Worm (Caenorhabditis elegans): ENCODE measurements around the gene F14H3.4.

F14H3.4 gene

ce11 chrV:16073856-16074255 is 19.0 kb upstream of the F14H3.4 start, which contains the start of gene srj-10:
srj-10 (minus strand) TSS chrV:16073956.
- TF ChIP-seq hlh-13 (GFP tag; optimal IDR thresholded peaks at IDR 0.05) (no peak), pat-9 (tag; optimal IDR thresholded peaks at IDR 0.05) (no peak), ceh-2 (tag; optimal IDR thresholded peaks at IDR 0.05) (no peak), C08G9.2 (tag; optimal IDR thresholded peaks at IDR 0.05) (no peak), sox-2 (GFP tag; IDR thresholded peaks at IDR 0.05) (no peak), dve-1 (tag; optimal IDR thresholded peaks at IDR 0.05) (no peak), unc-55 (GFP tag; optimal IDR thresholded peaks at IDR 0.05) (no peak), hlh-15 (tag; optimal IDR thresholded peaks at IDR 0.05) (no peak), unc-86 (tag; optimal IDR thresholded peaks at IDR 0.05) (no peak), ceh-31 (tag; optimal IDR thresholded peaks at IDR 0.05) (no peak), ceh-45 (GFP tag; IDR thresholded peaks at IDR 0.05) (no peak), dmd-4 (tag; optimal IDR thresholded peaks at IDR 0.05; ENCODE audit: borderline replicate concordance) (no peak), ceh-22 (tag; optimal IDR thresholded peaks at IDR 0.05) (no peak)

- TF ChIP-seq fkh-10 (GFP tag; optimal IDR thresholded peaks at IDR 0.05): no peak
- peak; percentile 52 for TF ChIP-seq elt-2 (tag; optimal IDR thresholded peaks at IDR 0.05)
Measured at ce11 chrV:16071167-16071566, 16.3 kb upstream of the F14H3.4 start, which contains the start of gene nhr-176. nhr-176 (plus strand) TSS chrV:16071325.

ce11 chrV:16068938-16069337 is 14.1 kb upstream of the F14H3.4 start, which contains the start of gene cyp-35D1:
cyp-35D1 (plus strand) TSS chrV:16069238.
- TF ChIP-seq ama-1 (optimal IDR thresholded peaks at IDR 0.05) (no peak), elt-2 (tag; optimal IDR thresholded peaks at IDR 0.05) (peak; percentile 4), ceh-6 (GFP tag; optimal IDR thresholded peaks at IDR 0.05) (no peak), F13H6.1 (tag; optimal IDR thresholded peaks at IDR 0.05) (no peak)

- no peak for TF ChIP-seq fax-1 (tag; optimal IDR thresholded peaks at IDR 0.05)
- no peak for TF ChIP-seq gmeb-2 (tag; optimal IDR thresholded peaks at IDR 0.05)
- no peak for TF ChIP-seq eyg-1 (tag; optimal IDR thresholded peaks at IDR 0.05)
Measured at ce11 chrV:16062788-16063187, 7.9 kb upstream of the F14H3.4 start, which contains the start of gene F14H3.14. F14H3.14 (minus strand) TSS chrV:16062888.

- TF ChIP-seq ceh-45 (GFP tag; IDR thresholded peaks at IDR 0.05): no peak
- no peak for TF ChIP-seq ceh-9 (tag; optimal IDR thresholded peaks at IDR 0.05)
- TF ChIP-seq ceh-30 (tag; optimal IDR thresholded peaks at IDR 0.05): no peak
- TF ChIP-seq C38D4.7 (GFP tag; optimal IDR thresholded peaks at IDR 0.05): no peak
- no peak for TF ChIP-seq K09A11.1 (tag; optimal IDR thresholded peaks at IDR 0.05; ENCODE audit: insufficient read depth)
- TF ChIP-seq mec-3 (tag; optimal IDR thresholded peaks at IDR 0.05; ENCODE audit: borderline replicate concordance): no peak
- no peak for TF ChIP-seq hlh-8 (tag; optimal IDR thresholded peaks at IDR 0.05)
- no peak for TF ChIP-seq lim-6 (tag; optimal IDR thresholded peaks at IDR 0.05)
- no peak for TF ChIP-seq zip-5 (tag; optimal IDR thresholded peaks at IDR 0.05)
- TF ChIP-seq odd-2 (tag; optimal IDR thresholded peaks at IDR 0.05): no peak
- TF ChIP-seq hlh-30 (tag; optimal IDR thresholded peaks at IDR 0.05; ENCODE audit: insufficient read depth): no peak
Measured at ce11 chrV:16061993-16062392, 7.1 kb upstream of the F14H3.4 start, which contains the start of gene fbxa-100. fbxa-100 (minus strand) TSS chrV:16062093.

- TF ChIP-seq lin-11 (tag; optimal IDR thresholded peaks at IDR 0.05): no peak
- TF ChIP-seq unc-86 (tag; optimal IDR thresholded peaks at IDR 0.05): no peak
- no peak for TF ChIP-seq tbx-2 (tag; optimal IDR thresholded peaks at IDR 0.05)
- no peak for TF ChIP-seq ceh-18 (tag; optimal IDR thresholded peaks at IDR 0.05)
- no peak for TF ChIP-seq ref-2 (tag; optimal IDR thresholded peaks at IDR 0.05)
- TF ChIP-seq ceh-22 (tag; optimal IDR thresholded peaks at IDR 0.05): no peak
- TF ChIP-seq hlh-15 (tag; optimal IDR thresholded peaks at IDR 0.05): no peak
- TF ChIP-seq pax-1 (tag; optimal IDR thresholded peaks at IDR 0.05): no peak
- no peak for TF ChIP-seq eyg-1 (tag; optimal IDR thresholded peaks at IDR 0.05)
- no peak for TF ChIP-seq ceh-14 (tag; optimal IDR thresholded peaks at IDR 0.05)
- TF ChIP-seq ceh-45 (GFP tag; IDR thresholded peaks at IDR 0.05): no peak
- TF ChIP-seq pag-3 (tag; optimal IDR thresholded peaks at IDR 0.05; ENCODE audit: borderline replicate concordance): no peak
- no peak for TF ChIP-seq ceh-31 (tag; optimal IDR thresholded peaks at IDR 0.05)
- TF ChIP-seq dmd-4 (tag; optimal IDR thresholded peaks at IDR 0.05; ENCODE audit: borderline replicate concordance): no peak
- TF ChIP-seq fax-1 (tag; optimal IDR thresholded peaks at IDR 0.05): no peak
Measured at ce11 chrV:16060135-16060534, 5.3 kb upstream of the F14H3.4 start, which contains the start of gene F14H3.15. F14H3.15 (minus strand) TSS chrV:16060235.

Measured in whole organism, late embryonic.